Fruit fly (Drosophila melanogaster): ENCODE results near the gene CG4066.

DNA sequence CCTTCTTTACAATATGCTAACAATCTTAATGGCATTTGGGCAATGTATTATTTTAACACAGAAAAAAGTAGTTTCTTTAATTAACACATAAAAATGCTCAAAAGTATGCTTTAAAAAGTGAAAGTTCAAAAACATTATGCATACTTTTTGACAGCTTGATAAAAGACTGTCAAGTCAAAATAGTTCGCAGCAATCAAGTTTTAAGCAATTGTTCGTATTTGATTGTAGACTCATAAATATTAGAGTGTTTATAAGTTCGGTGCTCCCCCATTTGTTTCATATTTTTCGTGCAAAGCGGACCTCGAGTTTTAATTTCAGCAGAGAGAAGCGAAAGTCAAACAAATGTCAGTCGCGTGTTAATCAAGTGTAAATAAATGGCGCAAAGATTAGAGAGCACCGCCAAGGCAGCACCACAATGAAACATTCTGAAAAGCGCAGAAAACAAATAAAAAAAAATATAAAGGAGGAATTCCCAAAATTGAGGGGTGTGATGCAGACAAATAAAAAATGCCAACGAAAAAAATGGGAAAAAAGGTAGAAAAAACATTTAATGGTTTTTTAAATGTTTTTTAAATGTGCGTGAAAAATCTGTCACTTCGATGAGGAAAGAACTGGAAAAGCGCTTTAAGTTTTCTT is 33.9 kb downstream of the CG4066 start:
- no peak for TF ChIP-seq Pif1A (GFP tag; optimal IDR thresholded peaks at IDR 0.05)
- TF ChIP-seq CG9948 (tag; optimal IDR thresholded peaks at IDR 0.05), result no peak
- no peak for TF ChIP-seq CG12605 (GFP tag; IDR thresholded peaks at IDR 0.05)

Data from whole organism, pupa.